Fruit fly (Drosophila melanogaster): ENCODE measurements around the gene fd3F.
A peak's percentile ranks its signal among the peaks of the same experiment; 100 is the strongest.

Gene fd3F

DNA sequence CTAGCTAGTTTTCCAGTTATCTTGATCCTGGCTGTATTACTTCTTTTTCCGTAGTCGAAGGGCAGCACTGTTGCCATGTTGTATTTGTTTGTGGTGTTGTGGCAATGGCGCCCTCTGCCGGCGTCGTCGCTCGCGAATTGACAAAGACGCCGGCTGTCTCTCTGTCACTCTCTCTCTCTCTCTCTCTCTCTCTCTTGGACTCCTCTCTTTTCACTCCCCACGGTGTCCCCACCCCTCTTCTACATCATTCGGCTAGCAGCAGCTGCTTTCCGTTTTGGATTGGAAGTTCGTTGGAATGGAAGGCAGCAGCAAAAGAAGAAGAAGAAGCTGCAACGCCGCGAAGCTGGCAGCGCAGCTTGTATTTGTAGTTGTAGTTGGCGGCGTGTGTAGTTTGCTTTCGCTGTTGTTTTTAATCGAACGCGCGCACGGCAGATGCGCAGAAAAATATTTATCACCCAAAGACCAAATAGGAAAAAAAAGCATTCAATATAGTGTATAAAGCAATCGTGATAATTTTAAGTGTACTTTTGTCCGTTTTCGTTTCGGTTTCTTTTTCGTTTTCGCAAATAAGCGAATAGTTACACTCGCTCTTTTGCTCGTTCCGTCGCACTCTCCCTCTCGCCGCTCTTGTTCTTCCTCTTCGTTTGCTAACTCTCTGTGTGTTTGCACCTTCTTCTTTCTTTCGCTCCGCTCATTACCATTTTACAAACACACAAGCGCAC is 22.3 kb upstream of the fd3F start (continued):
- no peak for TF ChIP-seq hkb (optimal IDR thresholded peaks at IDR 0.05)
- peak; percentile 26; the same call in 1 of the 2 replicates for TF ChIP-seq hkb (GFP tag; IDR thresholded peaks at IDR 0.05)
- TF ChIP-seq sug (tag; optimal IDR thresholded peaks at IDR 0.05): peak; percentile 29
- peak; percentile 49 for TF ChIP-seq sd (tag; optimal IDR thresholded peaks at IDR 0.05)
- TF ChIP-seq ttk (GFP tag; IDR thresholded peaks at IDR 0.05): no peak
- TF ChIP-seq CG32532 (GFP tag; IDR thresholded peaks at IDR 0.05): peak; percentile 66; the same call in 1 of the 2 replicates
- TF ChIP-seq Dbx (GFP tag; IDR thresholded peaks at IDR 0.05): peak; percentile 41; the same call in 1 of the 3 replicates
- TF ChIP-seq hb (GFP tag; IDR thresholded peaks at IDR 0.05; ENCODE audit: partially characterized antibody): no peak
- 0 out of 3 replicates have a peak, but pooled peaks have one; percentile 29 for TF ChIP-seq dysf (GFP tag; IDR thresholded peaks at IDR 0.05)
- peak; percentile 32 for TF ChIP-seq B-H2 (GFP tag; optimal IDR thresholded peaks at IDR 0.05)
- peak; percentile 76 for TF ChIP-seq ac (GFP tag; optimal IDR thresholded peaks at IDR 0.05)
- TF ChIP-seq PHDP (tag; optimal IDR thresholded peaks at IDR 0.05): no peak
- no peak for TF ChIP-seq fu2 (GFP tag; optimal IDR thresholded peaks at IDR 0.05)
- peak; percentile 47 for TF ChIP-seq cg (GFP tag; optimal IDR thresholded peaks at IDR 0.05)
- no peak for TF ChIP-seq lov (optimal IDR thresholded peaks at IDR 0.05)
- TF ChIP-seq lov (GFP tag; IDR thresholded peaks at IDR 0.05): no peak
- TF ChIP-seq psq (GFP tag; optimal IDR thresholded peaks at IDR 0.05): peak; percentile 75
- TF ChIP-seq Med (GFP tag): peak; percentile 83
- TF ChIP-seq crp (GFP tag; optimal IDR thresholded peaks at IDR 0.05): peak in 1 of 2 experiments; percentile 50
- TF ChIP-seq CG6854 (GFP tag; optimal IDR thresholded peaks at IDR 0.05): peak; percentile 23
- peak; percentile 61; the same call in 1 of the 2 replicates for TF ChIP-seq Drgx (GFP tag; IDR thresholded peaks at IDR 0.05)
- peak; percentile 65; the same call in 2 of the 3 replicates for TF ChIP-seq CG6175 (GFP tag; IDR thresholded peaks at IDR 0.05)
- TF ChIP-seq Bgb (GFP tag; IDR thresholded peaks at IDR 0.05; ENCODE audit: partially characterized antibody): no peak
- no peak for TF ChIP-seq CG1233 (GFP tag; optimal IDR thresholded peaks at IDR 0.05)
- TF ChIP-seq p53 (GFP tag; optimal IDR thresholded peaks at IDR 0.05): peak; percentile 29
- no peak for TF ChIP-seq CG17802 (tag; optimal IDR thresholded peaks at IDR 0.05)
- TF ChIP-seq CG3281 (GFP tag; optimal IDR thresholded peaks at IDR 0.05): peak; percentile 23
- TF ChIP-seq CG34376 (GFP tag; optimal IDR thresholded peaks at IDR 0.05): peak; percentile 8
- TF ChIP-seq CG18599 (GFP tag; optimal IDR thresholded peaks at IDR 0.05): peak; percentile 33
- peak; percentile 65 for TF ChIP-seq Sry-β (GFP tag; optimal IDR thresholded peaks at IDR 0.05)
- TF ChIP-seq CG11560 (tag; IDR thresholded peaks at IDR 0.05): no peak
- TF ChIP-seq Deaf1 (tag; optimal IDR thresholded peaks at IDR 0.05): peak; percentile 83
- TF ChIP-seq CG6791 (GFP tag; IDR thresholded peaks at IDR 0.05; ENCODE audit: partially characterized antibody): no peak
- no peak for TF ChIP-seq cato (GFP tag; optimal IDR thresholded peaks at IDR 0.05; ENCODE audit: borderline replicate concordance)
- no peak for TF ChIP-seq en (GFP tag; optimal IDR thresholded peaks at IDR 0.05)
- TF ChIP-seq ase (GFP tag; IDR thresholded peaks at IDR 0.05): peak; percentile 34; the same call in 1 of the 3 replicates
- TF ChIP-seq CG17568 (GFP tag; optimal IDR thresholded peaks at IDR 0.05): peak; percentile 42
- no peak for TF ChIP-seq Ets65A (GFP tag)
- peak; percentile 57 for TF ChIP-seq Hmr (GFP tag; optimal IDR thresholded peaks at IDR 0.05)
- no peak for TF ChIP-seq CG9215 (GFP tag; IDR thresholded peaks at IDR 0.05)
- peak; percentile 22 for TF ChIP-seq kah (GFP tag; optimal IDR thresholded peaks at IDR 0.05)
- TF ChIP-seq CG2120 (GFP tag; optimal IDR thresholded peaks at IDR 0.05): peak; percentile 35
- peak; percentile 7 for TF ChIP-seq D19A (tag; optimal IDR thresholded peaks at IDR 0.05)
- no peak for TF ChIP-seq CG6689 (GFP tag; IDR thresholded peaks at IDR 0.05)
- TF ChIP-seq pros (GFP tag; optimal IDR thresholded peaks at IDR 0.05): peak; percentile 91
- TF ChIP-seq mam (GFP tag; optimal IDR thresholded peaks at IDR 0.05): no peak
- peak; percentile 27 for TF ChIP-seq CG13624 (GFP tag; optimal IDR thresholded peaks at IDR 0.05)
- no peak; the same call in 1 of the 2 replicates for TF ChIP-seq vvl (GFP tag; IDR thresholded peaks at IDR 0.05)
- TF ChIP-seq CG12769 (tag; optimal IDR thresholded peaks at IDR 0.05): peak; percentile 48

Measured in whole organism, embryonic.